Worm (Caenorhabditis elegans) whole organism, L4 larva: ENCODE data around the gene fbxc-20.

Experiments used
- T20F7.1 ChIP-seq: fragments of 200-800 bp; sonication (Bioruptor generic); optimal IDR thresholded peaks from 2 replicates; lab custom pipeline; 2018; ENCODE audit warnings: mild to moderate bottlenecking, missing genetic modification characterization, missing compliant biosample characterization
- aly-2 ChIP-seq: sonication (generic microtip); optimal IDR thresholded peaks from 2 replicates; lab custom pipeline; 2018; ENCODE audit warnings: missing biosample characterization, missing genetic modification characterization
- ama-1 ChIP-seq: fragments of 150-350 bp; optimal IDR thresholded peaks from 2 replicates; lab custom pipeline; 2014; ENCODE audit warnings: inconsistent platforms, mixed read lengths
- dpl-1 ChIP-seq: fragments of 150-350 bp; optimal IDR thresholded peaks from 2 replicates; lab custom pipeline; 2014; ENCODE audit warnings: missing biosample characterization, missing genetic modification reagents, missing genetic modification characterization
- mdl-1 ChIP-seq, 2 experiments: fragments of 150-350 bp in 1 of 2; sonication (generic microtip) in 1 of 2; optimal IDR thresholded peaks; 2 replicates each; lab custom pipeline; 2014 to 2017; ENCODE audit warnings: missing biosample characterization in 2 of 2, missing genetic modification characterization in 2 of 2
- nhr-48 ChIP-seq: sonication (generic microtip); optimal IDR thresholded peaks from 2 replicates; lab custom pipeline; 2016; ENCODE audit warnings: mild to moderate bottlenecking, missing genetic modification characterization, missing compliant biosample characterization
- pha-4 ChIP-seq, 2 experiments: fragments of 150-350 bp in 1 of 2; fragments of 200-800 bp in 1 of 2; sonication (Bioruptor generic) in 1 of 2; IDR thresholded peaks in 1 of 2; optimal IDR thresholded peaks in 1 of 2; 2 replicates each; pipeline versions ENCODE4 v1.3.6 to Lab custom; 2014 to 2022; ENCODE audit warnings: missing genetic modification characterization in 2 of 2, missing genetic modification reagents in 2 of 2, missing biosample characterization in 1 of 2, missing compliant biosample characterization in 1 of 2
- pqm-1 ChIP-seq: sonication (generic microtip); optimal IDR thresholded peaks from 2 replicates; lab custom pipeline; 2017; ENCODE audit warnings: missing biosample characterization, missing genetic modification characterization
- unc-62 ChIP-seq, 3 experiments: fragments of 150-350 bp in 1 of 3; sonication (generic microtip); optimal IDR thresholded peaks in 2 of 3; peaks in 1 of 3; 1 replicate in 1 of 3; 2 replicates in 2 of 3; lab custom pipeline; 2014 to 2017; ENCODE audit warnings: missing biosample characterization in 3 of 3, missing genetic modification characterization in 3 of 3, missing genetic modification reagents in 3 of 3, missing genotype in 1 of 3
- zip-11 ChIP-seq: fragments of 200-800 bp; sonication (Bioruptor generic); IDR thresholded peaks from 2 replicates; pipeline ENCODE4 v1.3.6; 2022; ENCODE audit warnings: missing genetic modification characterization, missing compliant biosample characterization
- ztf-11 ChIP-seq: fragments of 150-350 bp; optimal IDR thresholded peaks from 2 replicates; lab custom pipeline; 2014; ENCODE audit warnings: missing biosample characterization, missing genetic modification characterization

ce11 chrII:2442243-2442642 lies 23.3 kb downstream of the fbxc-20 start:
- TF ChIP-seq mdl-1 (tag; optimal IDR thresholded peaks at IDR 0.05; lab: Kevin White, UChicago), result no peak
- TF ChIP-seq pqm-1 (tag; lab: Kevin White, UChicago), result no peak
- no peak for TF ChIP-seq zip-11
- TF ChIP-seq nhr-48 (tag; lab: Kevin White, UChicago), result no peak
- TF ChIP-seq pha-4 (GFP tag; IDR thresholded peaks at IDR 0.05; lab: Robert Waterston, UW), result no peak
- TF ChIP-seq pha-4 (tag; optimal IDR thresholded peaks at IDR 0.05; lab: Kevin White, UChicago), result no peak
- no peak for TF ChIP-seq aly-2 (tag; lab: Kevin White, UChicago)
- TF ChIP-seq ztf-11 (tag; lab: Kevin White, UChicago), result no peak
- TF ChIP-seq dpl-1 (GFP tag; lab: Kevin White, UChicago), result no peak
- no peak for TF ChIP-seq T20F7.1 (GFP tag; lab: Kevin White, UChicago)
- no peak for TF ChIP-seq unc-62 (GFP tag; optimal IDR thresholded peaks at IDR 0.05 in 1 of 2; lab: Kevin White, UChicago)
- TF ChIP-seq unc-62 (tag; optimal IDR thresholded peaks at IDR 0.05; lab: Kevin White, UChicago), result no peak
- no peak for TF ChIP-seq ama-1 (lab: Kevin White, UChicago)
